Fruit fly (Drosophila melanogaster): Measurements from ENCODE around the gene CG15894.

The CG15894 gene

dm6 chrX:6278879-6279628, 30.0 kb upstream of the CG15894 start:
- TF ChIP-seq CG8159 (tag; optimal IDR thresholded peaks at IDR 0.05): peak; percentile 26
- no peak for TF ChIP-seq D1 (tag; optimal IDR thresholded peaks at IDR 0.05)
- 0 out of 3 replicates have a peak, but pooled peaks have one; percentile 15 for TF ChIP-seq CG4496 (GFP tag; IDR thresholded peaks at IDR 0.05)
- no peak for TF ChIP-seq CG14655 (GFP tag; optimal IDR thresholded peaks at IDR 0.05)

dm6 chrX:6279629-6280073, 29.4 kb upstream of the CG15894 start, which contains the start of gene Ubi-p5E:
TSS of gene Ubi-p5E (minus strand) at chrX:6279647.
- TF ChIP-seq CG12605 (GFP tag; IDR thresholded peaks at IDR 0.05): 0 out of 2 replicates have a peak, but pooled peaks have one; percentile 14
- 0 out of 3 replicates have a peak, but pooled peaks have one; percentile 38 for TF ChIP-seq CG4496 (GFP tag; IDR thresholded peaks at IDR 0.05)
- TF ChIP-seq Ets98B (GFP tag; IDR thresholded peaks at IDR 0.05): no peak
- peak; percentile 90 for TF ChIP-seq EcR (GFP tag; optimal IDR thresholded peaks at IDR 0.05)
- no peak for TF ChIP-seq CG14655 (GFP tag; optimal IDR thresholded peaks at IDR 0.05)
- TF ChIP-seq Pif1B (GFP tag; optimal IDR thresholded peaks at IDR 0.05): no peak
- no peak for TF ChIP-seq CG10348 (GFP tag; IDR thresholded peaks at IDR 0.05)
- no peak for TF ChIP-seq D1 (tag; optimal IDR thresholded peaks at IDR 0.05)
- TF ChIP-seq Pif1A (GFP tag; optimal IDR thresholded peaks at IDR 0.05): no peak
- TF ChIP-seq CG8159 (tag; optimal IDR thresholded peaks at IDR 0.05): no peak
- TF ChIP-seq CG32121 (GFP tag; IDR thresholded peaks at IDR 0.05): no peak
- TF ChIP-seq fd96Ca (GFP tag; IDR thresholded peaks at IDR 0.05): no peak

dm6 chrX:6283470-6283869, 25.5 kb upstream of the CG15894 start, which contains the start of gene CG11700:
TSS of gene CG11700 (minus strand) at chrX:6283575.
- TF ChIP-seq CG12605 (GFP tag; IDR thresholded peaks at IDR 0.05) (0 out of 2 replicates have a peak, but pooled peaks have one; percentile 19), EcR (GFP tag; optimal IDR thresholded peaks at IDR 0.05) (peak; percentile 64), Ets98B (GFP tag; IDR thresholded peaks at IDR 0.05) (peak; percentile 33; the same call in 1 of the 2 replicates), CG4496 (GFP tag; IDR thresholded peaks at IDR 0.05) (0 out of 3 replicates have a peak, but pooled peaks have one; percentile 31), CG8159 (tag; optimal IDR thresholded peaks at IDR 0.05) (no peak), D1 (tag; optimal IDR thresholded peaks at IDR 0.05) (no peak)

dm6 chrX:6287842-6288241, 21.2 kb upstream of the CG15894 start, which contains the start of the genes Top3beta and wuho:
TSS of gene Top3beta (minus strand) at chrX:6287990.
TSS of gene wuho (plus strand) at chrX:6288100.
- TF ChIP-seq CG32121 (GFP tag; IDR thresholded peaks at IDR 0.05): peak; percentile 43
- no peak for TF ChIP-seq CG8159 (tag; optimal IDR thresholded peaks at IDR 0.05)
- TF ChIP-seq Ets98B (GFP tag; IDR thresholded peaks at IDR 0.05): no peak
- no peak for TF ChIP-seq CG13204 (GFP tag; optimal IDR thresholded peaks at IDR 0.05)
- TF ChIP-seq CG4496 (GFP tag; IDR thresholded peaks at IDR 0.05): peak; percentile 44; the same call in 1 of the 3 replicates

- TF ChIP-seq CG17806 (tag; optimal IDR thresholded peaks at IDR 0.05) (no peak), CG15710 (tag; optimal IDR thresholded peaks at IDR 0.05) (no peak), D1 (tag; optimal IDR thresholded peaks at IDR 0.05) (no peak), gl (tag; optimal IDR thresholded peaks at IDR 0.05) (no peak), CG8301 (tag; optimal IDR thresholded peaks at IDR 0.05) (no peak), Ets98B (GFP tag; IDR thresholded peaks at IDR 0.05) (no peak), EcR (GFP tag; optimal IDR thresholded peaks at IDR 0.05) (no peak), CG13204 (GFP tag; optimal IDR thresholded peaks at IDR 0.05) (no peak), Snoo (tag; optimal IDR thresholded peaks at IDR 0.05) (no peak), CG34367 (tag; optimal IDR thresholded peaks at IDR 0.05) (no peak)
Measured at dm6 chrX:6291083-6291699, 17.8 kb upstream of the CG15894 start, which contains the start of the genes Rpt4 and mldr. TSS of gene Rpt4 (minus strand) at chrX:6291245. TSS of gene mldr (plus strand) at chrX:6291303.

- no peak for TF ChIP-seq D1 (tag; optimal IDR thresholded peaks at IDR 0.05)
- no peak for TF ChIP-seq CG12605 (GFP tag; IDR thresholded peaks at IDR 0.05)
- TF ChIP-seq CG8301 (tag; optimal IDR thresholded peaks at IDR 0.05): no peak
- no peak for TF ChIP-seq CG17806 (tag; optimal IDR thresholded peaks at IDR 0.05)
- TF ChIP-seq CG4496 (GFP tag; IDR thresholded peaks at IDR 0.05): no peak
- TF ChIP-seq CG13204 (GFP tag; optimal IDR thresholded peaks at IDR 0.05): no peak
- TF ChIP-seq Pif1B (GFP tag; optimal IDR thresholded peaks at IDR 0.05): no peak
- TF ChIP-seq EcR (GFP tag; optimal IDR thresholded peaks at IDR 0.05): no peak
- no peak for TF ChIP-seq Pif1A (GFP tag; optimal IDR thresholded peaks at IDR 0.05)
- TF ChIP-seq Snoo (tag; optimal IDR thresholded peaks at IDR 0.05): no peak
Measured at dm6 chrX:6294243-6294642, 14.8 kb upstream of the CG15894 start, which contains the start of gene CG15892. TSS of gene CG15892 (minus strand) at chrX:6294343.

- TF ChIP-seq CG17806 (tag; optimal IDR thresholded peaks at IDR 0.05) (peak; percentile 19), Ets98B (GFP tag; IDR thresholded peaks at IDR 0.05) (no peak), fd96Ca (GFP tag; IDR thresholded peaks at IDR 0.05) (peak; percentile 33; the same call in 1 of the 3 replicates), CG9948 (tag; optimal IDR thresholded peaks at IDR 0.05) (peak; percentile 14), gl (tag; optimal IDR thresholded peaks at IDR 0.05) (no peak), CG15710 (tag; optimal IDR thresholded peaks at IDR 0.05) (peak; percentile 53), Snoo (tag; optimal IDR thresholded peaks at IDR 0.05) (peak; percentile 57), CG34367 (tag; optimal IDR thresholded peaks at IDR 0.05) (no peak)
Measured at dm6 chrX:6295129-6295539, 13.9 kb upstream of the CG15894 start, which contains the start of the genes CG15891 and CG3815. TSS of gene CG15891 (minus strand) at chrX:6295345. TSS of gene CG3815 (plus strand) at chrX:6295389.

All from whole organism, pupa.